Worm (Caenorhabditis elegans): ENCODE measurements around the gene srg-45.

DNA sequence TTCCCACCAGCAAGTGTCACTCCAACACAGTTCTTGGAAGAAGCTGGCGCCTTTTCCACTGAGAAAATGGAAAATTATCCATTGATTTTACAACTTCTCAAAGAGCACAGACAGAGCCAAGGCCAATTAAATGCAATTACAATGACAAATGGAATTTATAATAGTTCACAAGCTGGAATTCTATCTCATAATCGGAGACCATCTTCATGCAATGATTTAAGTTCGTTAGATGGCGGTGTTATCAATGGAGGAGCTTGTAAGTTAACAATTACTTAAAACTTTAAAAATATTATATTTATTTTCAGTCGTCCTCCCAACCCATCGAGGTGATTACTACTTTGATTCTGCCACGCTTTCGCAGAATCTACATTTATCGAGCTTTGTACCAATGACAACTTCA, 1.6 kb upstream of the srg-45 start:
- no peak for TF ChIP-seq ama-1 (optimal IDR thresholded peaks at IDR 0.05)
- no peak for TF ChIP-seq scrt-1 (GFP tag; IDR thresholded peaks at IDR 0.05)
- TF ChIP-seq flt-1 (GFP tag; IDR thresholded peaks at IDR 0.05), result no peak
- no peak for TF ChIP-seq tbx-11 (GFP tag; IDR thresholded peaks at IDR 0.05)
- TF ChIP-seq hmbx-1 (tag; optimal IDR thresholded peaks at IDR 0.05), result no peak
- TF ChIP-seq hmg-4 (GFP tag; optimal IDR thresholded peaks at IDR 0.05), result no peak
- TF ChIP-seq F13C5.2 (tag; optimal IDR thresholded peaks at IDR 0.05), result no peak
- no peak for TF ChIP-seq ceh-13 (GFP tag; optimal IDR thresholded peaks at IDR 0.05)
- no peak for TF ChIP-seq tra-4 (tag; optimal IDR thresholded peaks at IDR 0.05)
